Fruit fly (Drosophila melanogaster): Measurements from ENCODE around the gene CG17141.
A peak's percentile ranks its signal among the peaks of the same experiment; 100 is the strongest.

Gene CG17141

dm6 chr3R:22793953-22794352 is 46.6 kb upstream of the CG17141 start (continued):
- TF ChIP-seq vnd (GFP tag; IDR thresholded peaks at IDR 0.05; ENCODE audit: partially characterized antibody) (no peak; the same call in 2 of the 3 replicates), CkIIα-i1 (GFP tag; IDR thresholded peaks at IDR 0.05) (no peak), CTCF (GFP tag; optimal IDR thresholded peaks at IDR 0.05) (peak; percentile 64), CG1529 (GFP tag; optimal IDR thresholded peaks at IDR 0.05) (no peak), HLH4C (GFP tag; IDR thresholded peaks at IDR 0.05; ENCODE audit: partially characterized antibody) (peak; percentile 55; the same call in 1 of the 3 replicates), kni (GFP tag; optimal IDR thresholded peaks at IDR 0.05) (no peak), HmgD (GFP tag; optimal IDR thresholded peaks at IDR 0.05) (peak; percentile 53), hbn (GFP tag; IDR thresholded peaks at IDR 0.05; ENCODE audit: partially characterized antibody) (no peak), Xbp1 (GFP tag; optimal IDR thresholded peaks at IDR 0.05) (no peak), CG9727 (GFP tag; optimal IDR thresholded peaks at IDR 0.05) (no peak), C15 (GFP tag; IDR thresholded peaks at IDR 0.05) (no peak), CG11696 (GFP tag; IDR thresholded peaks at IDR 0.05) (no peak), CG10209 (GFP tag; optimal IDR thresholded peaks at IDR 0.05) (no peak), CG2202 (tag; optimal IDR thresholded peaks at IDR 0.05) (no peak), CG18619 (GFP tag; optimal IDR thresholded peaks at IDR 0.05) (no peak), sima (GFP tag; optimal IDR thresholded peaks at IDR 0.05) (no peak), Nf-YB (GFP tag; optimal IDR thresholded peaks at IDR 0.05) (no peak), CG33557 (GFP tag; optimal IDR thresholded peaks at IDR 0.05) (peak; percentile 8), crc (GFP tag; optimal IDR thresholded peaks at IDR 0.05) (no peak), Max (GFP tag; optimal IDR thresholded peaks at IDR 0.05) (no peak), CG12391 (tag; optimal IDR thresholded peaks at IDR 0.05) (no peak), CG8944 (GFP tag; optimal IDR thresholded peaks at IDR 0.05) (no peak), CHES-1-like (GFP tag; optimal IDR thresholded peaks at IDR 0.05) (no peak), CG17612 (GFP tag; IDR thresholded peaks at IDR 0.05) (no peak), CG7372 (GFP tag; IDR thresholded peaks at IDR 0.05) (no peak), hth (optimal IDR thresholded peaks at IDR 0.05) (no peak), CG14710 (tag; optimal IDR thresholded peaks at IDR 0.05) (peak; percentile 19), Dfd (GFP tag; optimal IDR thresholded peaks at IDR 0.05) (no peak), Dek (tag; optimal IDR thresholded peaks at IDR 0.05) (peak; percentile 64), abd-A (tag; optimal IDR thresholded peaks at IDR 0.05) (no peak), CG18764 (GFP tag; optimal IDR thresholded peaks at IDR 0.05) (no peak), Vsx1 (GFP tag; optimal IDR thresholded peaks at IDR 0.05) (no peak), stwl (tag; optimal IDR thresholded peaks at IDR 0.05) (peak; percentile 90), dmrt99B (tag; optimal IDR thresholded peaks at IDR 0.05) (no peak), Abd-B (GFP tag; optimal IDR thresholded peaks at IDR 0.05) (peak; percentile 87), fd96Cb (tag; optimal IDR thresholded peaks at IDR 0.05) (no peak), cato (GFP tag; optimal IDR thresholded peaks at IDR 0.05; ENCODE audit: borderline replicate concordance) (no peak), Hsf (GFP tag; optimal IDR thresholded peaks at IDR 0.05) (no peak), Asciz (GFP tag; optimal IDR thresholded peaks at IDR 0.05) (no peak), gfzf (GFP tag; optimal IDR thresholded peaks at IDR 0.05) (no peak), CG3847 (GFP tag; IDR thresholded peaks at IDR 0.05) (0 out of 2 replicates have a peak, but pooled peaks have one; percentile 8), Awh (GFP tag; IDR thresholded peaks at IDR 0.05) (no peak), CG12236 (GFP tag; optimal IDR thresholded peaks at IDR 0.05) (no peak), Fer3 (tag; optimal IDR thresholded peaks at IDR 0.05) (no peak), Dp (GFP tag; optimal IDR thresholded peaks at IDR 0.05) (no peak), twi (tag; optimal IDR thresholded peaks at IDR 0.05) (no peak), az2 (GFP tag; optimal IDR thresholded peaks at IDR 0.05) (no peak), CG17361 (GFP tag; IDR thresholded peaks at IDR 0.05) (no peak), Six4 (GFP tag; optimal IDR thresholded peaks at IDR 0.05) (no peak), lov (optimal IDR thresholded peaks at IDR 0.05) (no peak), lov (GFP tag; IDR thresholded peaks at IDR 0.05) (no peak), ash1 (GFP tag; optimal IDR thresholded peaks at IDR 0.05) (no peak)
